Worm (Caenorhabditis elegans) whole organism, L4 larva: Measurements from ENCODE around the gene C55C3.6.

Experiments
- F26F4.8 ChIP-seq: fragments of 200-800 bp; sonication (Bioruptor generic); conservative IDR thresholded peaks from 2 replicates; pipeline ENCODE4 v1.3.6; 2022; ENCODE audit warnings: missing genetic modification characterization, missing compliant biosample characterization
- R02D3.7 ChIP-seq: fragments of 150-350 bp; sonication (generic microtip); optimal IDR thresholded peaks from 3 replicates; lab custom pipeline; 2014; ENCODE audit warnings: missing biosample characterization, missing genetic modification characterization
- T20F7.1 ChIP-seq: fragments of 200-800 bp; sonication (Bioruptor generic); optimal IDR thresholded peaks from 2 replicates; lab custom pipeline; 2018; ENCODE audit warnings: mild to moderate bottlenecking, missing genetic modification characterization, missing compliant biosample characterization
- T26A8.4 ChIP-seq: fragments of 200-800 bp; sonication (Bioruptor generic); IDR thresholded peaks from 2 replicates; pipeline ENCODE4 v1.3.6; 2022; ENCODE audit warnings: missing genetic modification characterization, missing compliant biosample characterization
- Y48G9A.11 ChIP-seq: fragments of 200-800 bp; sonication (Bioruptor generic); IDR thresholded peaks from 2 replicates; pipeline ENCODE4 v1.3.6; 2022; ENCODE audit warnings: missing genetic modification reagents, missing genetic modification characterization, missing compliant biosample characterization
- Y75B8A.6 ChIP-seq: fragments of 200-800 bp; sonication (Bioruptor generic); IDR thresholded peaks from 2 replicates; pipeline ENCODE4 v1.3.6; 2022; ENCODE audit warnings: missing genetic modification reagents, missing genetic modification characterization, missing compliant biosample characterization
- aha-1 ChIP-seq: fragments of 150-350 bp; peaks from one replicate; lab custom pipeline; 2014; ENCODE audit warnings: missing biosample characterization, missing genetic modification characterization
- arid-1 ChIP-seq: fragments of 200-800 bp; sonication (Bioruptor generic); conservative IDR thresholded peaks from 2 replicates; pipeline ENCODE4 v1.3.6; 2022; ENCODE audit warnings: missing genetic modification reagents, missing genetic modification characterization, missing compliant biosample characterization
- ceh-62 ChIP-seq: sonication (generic microtip); optimal IDR thresholded peaks from 2 replicates; lab custom pipeline; 2017; ENCODE audit warnings: missing biosample characterization, missing genetic modification characterization
- daf-16 ChIP-seq, 3 experiments: sonication (generic microtip); optimal IDR thresholded peaks; 2 replicates each; lab custom pipeline; 2016 to 2017; ENCODE audit warnings: missing genetic modification characterization in 3 of 3, missing genetic modification reagents in 3 of 3, mild to moderate bottlenecking in 2 of 3, missing compliant biosample characterization in 2 of 3, missing biosample characterization in 1 of 3, moderate library complexity in 1 of 3
- daf-8 ChIP-seq: fragments of 200-800 bp; sonication (Bioruptor generic); IDR thresholded peaks from 2 replicates; pipeline ENCODE4 v1.3.6; 2022; ENCODE audit warnings: missing genetic modification characterization, missing compliant biosample characterization
- dmd-6 ChIP-seq: fragments of 200-800 bp; sonication (Bioruptor generic); IDR thresholded peaks from 2 replicates; pipeline ENCODE4 v1.3.6; 2022; ENCODE audit warnings: missing genetic modification reagents, missing genetic modification characterization, missing compliant biosample characterization
- dmd-9 ChIP-seq: fragments of 200-800 bp; sonication (Bioruptor generic); IDR thresholded peaks from 2 replicates; pipeline ENCODE4 v1.3.6; 2022; ENCODE audit warnings: missing genetic modification reagents, missing genetic modification characterization, missing compliant biosample characterization
- dpl-1 ChIP-seq: fragments of 150-350 bp; optimal IDR thresholded peaks from 2 replicates; lab custom pipeline; 2014; ENCODE audit warnings: missing biosample characterization, missing genetic modification reagents, missing genetic modification characterization
- dve-1 ChIP-seq: sonication (generic microtip); optimal IDR thresholded peaks from 2 replicates; lab custom pipeline; 2017; ENCODE audit warnings: antibody characterized with exemption, mild to moderate bottlenecking, missing genetic modification characterization, missing compliant biosample characterization; ENCODE audit not compliant: insufficient read depth
- hif-1 ChIP-seq, 2 experiments: sonication (generic microtip); optimal IDR thresholded peaks; 2 replicates each; lab custom pipeline; 2016 to 2017; ENCODE audit warnings: missing compliant biosample characterization in 2 of 2, missing genetic modification characterization in 2 of 2, missing genetic modification reagents in 2 of 2, missing genotype in 2 of 2, mild to moderate bottlenecking in 1 of 2
- hlh-11 ChIP-seq: fragments of 200-800 bp; sonication (Bioruptor generic); optimal IDR thresholded peaks from 2 replicates; lab custom pipeline; 2018; ENCODE audit warnings: mild to moderate bottlenecking, missing genetic modification characterization, missing compliant biosample characterization
- hlh-30 ChIP-seq: sonication (generic microtip); optimal IDR thresholded peaks from 2 replicates; lab custom pipeline; 2017; ENCODE audit warnings: antibody characterized with exemption, mild to moderate bottlenecking, missing genetic modification characterization, missing compliant biosample characterization; ENCODE audit not compliant: insufficient read depth
- hmg-1.1 ChIP-seq: fragments of 200-800 bp; sonication (Bioruptor generic); IDR thresholded peaks from 2 replicates; pipeline ENCODE4 v1.3.6; 2022; ENCODE audit warnings: missing genetic modification reagents, missing genetic modification characterization, missing compliant biosample characterization
- jun-1 ChIP-seq: fragments of 150-350 bp; optimal IDR thresholded peaks from 2 replicates; lab custom pipeline; 2014; ENCODE audit warnings: missing biosample characterization, missing genetic modification reagents, missing genetic modification characterization
- lin-15B ChIP-seq: fragments of 150-350 bp; sonication (generic microtip); optimal IDR thresholded peaks from 3 replicates; lab custom pipeline; 2014; ENCODE audit warnings: missing biosample characterization, missing genetic modification characterization
- lin-29 ChIP-seq: fragments of 200-800 bp; sonication (Bioruptor generic); IDR thresholded peaks from 2 replicates; pipeline ENCODE4 v1.3.6; 2022; ENCODE audit warnings: missing genetic modification reagents, missing genetic modification characterization, missing compliant biosample characterization
- lin-38 ChIP-seq: fragments of 200-800 bp; sonication (Bioruptor generic); IDR thresholded peaks from 2 replicates; pipeline ENCODE4 v1.3.6; 2022; ENCODE audit warnings: missing genetic modification reagents, missing genetic modification characterization, missing compliant biosample characterization
- lin-39 ChIP-seq: fragments of 150-350 bp; optimal IDR thresholded peaks from 2 replicates; lab custom pipeline; 2014; ENCODE audit warnings: missing biosample characterization, missing genetic modification reagents, missing genetic modification characterization
- lsy-2 ChIP-seq, 2 experiments: fragments of 150-350 bp in 1 of 2; sonication (generic microtip) in 1 of 2; optimal IDR thresholded peaks; 2 replicates each; lab custom pipeline; 2014 to 2017; ENCODE audit warnings: missing biosample characterization in 2 of 2, missing genetic modification characterization in 2 of 2
- mdl-1 ChIP-seq, 2 experiments: fragments of 150-350 bp in 1 of 2; sonication (generic microtip) in 1 of 2; optimal IDR thresholded peaks; 2 replicates each; lab custom pipeline; 2014 to 2017; ENCODE audit warnings: missing biosample characterization in 2 of 2, missing genetic modification characterization in 2 of 2
- mdt-29 ChIP-seq: fragments of 200-800 bp; sonication (Bioruptor generic); IDR thresholded peaks from 2 replicates; pipeline ENCODE4 v1.3.6; 2022; ENCODE audit warnings: missing genetic modification reagents, missing genetic modification characterization, missing compliant biosample characterization
- mes-2 ChIP-seq: sonication (generic microtip); optimal IDR thresholded peaks from 2 replicates; lab custom pipeline; 2016; ENCODE audit warnings: missing genotype, mild to moderate bottlenecking, missing genetic modification characterization, missing compliant biosample characterization; ENCODE audit not compliant: poor library complexity, severe bottlenecking
- nhr-10 ChIP-seq: fragments of 150-350 bp; optimal IDR thresholded peaks from 2 replicates; lab custom pipeline; 2014; ENCODE audit warnings: missing biosample characterization, missing genetic modification characterization
- nhr-11 ChIP-seq: fragments of 150-350 bp; optimal IDR thresholded peaks from 2 replicates; lab custom pipeline; 2014; ENCODE audit warnings: missing biosample characterization, missing genetic modification characterization
- nhr-25 ChIP-seq: sonication (generic microtip); optimal IDR thresholded peaks from 2 replicates; lab custom pipeline; 2017; ENCODE audit warnings: missing genetic modification characterization, mild to moderate bottlenecking, missing compliant biosample characterization, antibody characterized with exemption, moderate library complexity, borderline replicate concordance; ENCODE audit not compliant: insufficient read depth
- nhr-28 ChIP-seq: fragments of 150-350 bp; optimal IDR thresholded peaks from 2 replicates; lab custom pipeline; 2014; ENCODE audit warnings: missing biosample characterization, missing genetic modification characterization
- nhr-42 ChIP-seq: fragments of 200-800 bp; sonication (Bioruptor generic); IDR thresholded peaks from 2 replicates; pipeline ENCODE4 v1.3.6; 2022; ENCODE audit warnings: missing genetic modification characterization, missing compliant biosample characterization
- nhr-48 ChIP-seq: sonication (generic microtip); optimal IDR thresholded peaks from 2 replicates; lab custom pipeline; 2016; ENCODE audit warnings: mild to moderate bottlenecking, missing genetic modification characterization, missing compliant biosample characterization
- pqm-1 ChIP-seq: sonication (generic microtip); optimal IDR thresholded peaks from 2 replicates; lab custom pipeline; 2017; ENCODE audit warnings: missing biosample characterization, missing genetic modification characterization
- tag-97 ChIP-seq: fragments of 200-800 bp; sonication (Bioruptor generic); IDR thresholded peaks from 2 replicates; pipeline ENCODE4 v1.3.6; 2022; ENCODE audit warnings: missing genetic modification characterization, missing compliant biosample characterization
- tra-1 ChIP-seq: fragments of 200-800 bp; sonication (Bioruptor generic); IDR thresholded peaks from 2 replicates; pipeline ENCODE4 v1.3.6; 2022; ENCODE audit warnings: missing genetic modification reagents, missing genetic modification characterization, missing compliant biosample characterization
- unc-130 ChIP-seq: sonication (generic microtip); optimal IDR thresholded peaks from 2 replicates; lab custom pipeline; 2016; ENCODE audit warnings: missing genetic modification reagents, missing genetic modification characterization, missing compliant biosample characterization
- zfp-2 ChIP-seq: sonication (generic microtip); optimal IDR thresholded peaks from 2 replicates; lab custom pipeline; 2016; ENCODE audit warnings: mild to moderate bottlenecking, missing genetic modification characterization, missing compliant biosample characterization
- ztf-11 ChIP-seq: fragments of 150-350 bp; optimal IDR thresholded peaks from 2 replicates; lab custom pipeline; 2014; ENCODE audit warnings: missing biosample characterization, missing genetic modification characterization

Gene C55C3.6

DNA sequence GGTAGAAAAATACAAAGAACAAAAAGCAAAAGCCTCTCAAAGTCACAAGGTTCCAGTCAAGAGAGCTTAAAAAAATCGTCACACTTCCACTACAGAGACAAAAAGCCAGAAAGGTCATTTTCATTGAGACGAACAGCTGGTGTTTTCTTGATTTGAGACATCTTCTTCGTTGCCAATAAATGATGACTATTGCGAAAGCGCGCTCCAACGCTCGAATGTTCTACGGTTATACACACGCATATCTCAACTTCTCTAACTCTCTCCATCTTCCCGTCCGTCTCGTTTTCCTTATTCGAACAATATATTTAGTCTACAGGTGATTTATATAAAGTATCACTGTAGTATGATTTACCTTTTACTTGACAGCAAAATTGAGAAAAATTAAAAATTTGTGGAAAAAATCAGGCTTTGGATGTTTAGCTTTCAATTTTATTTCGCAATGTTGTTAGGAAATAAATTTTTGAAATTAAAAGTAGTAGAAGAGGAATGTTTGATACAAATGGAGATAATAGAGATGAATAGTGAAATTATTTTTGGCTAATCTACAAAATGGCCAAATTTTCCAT lies 17.5 kb upstream of the C55C3.6 start (continued):
- TF ChIP-seq tag-97 (GFP tag; lab: Robert Waterston, UW): no peak
- no peak for TF ChIP-seq nhr-10 (tag; lab: Kevin White, UChicago)
- TF ChIP-seq dmd-9 (GFP tag; lab: Robert Waterston, UW): no peak
- peak in 1 of 2 experiments; percentile 58 for TF ChIP-seq mdl-1 (tag; optimal IDR thresholded peaks at IDR 0.05; lab: Kevin White, UChicago)
- no peak for TF ChIP-seq pqm-1 (tag; lab: Kevin White, UChicago)
- TF ChIP-seq hlh-11 (tag; lab: Kevin White, UChicago): peak; percentile 81
- TF ChIP-seq daf-8 (GFP tag; lab: Robert Waterston, UW): no peak
- peak; percentile 97 for TF ChIP-seq aha-1 (tag; lab: Kevin White, UChicago)
- no peak for TF ChIP-seq Y48G9A.11 (GFP tag; lab: Robert Waterston, UW)
- TF ChIP-seq mdt-29 (GFP tag; lab: Robert Waterston, UW): 0 out of 2 replicates have a peak, but pooled peaks have one; percentile 25
- peak; percentile 61 for TF ChIP-seq nhr-25
- TF ChIP-seq T20F7.1 (GFP tag; lab: Kevin White, UChicago): no peak
- TF ChIP-seq hmg-1.1 (GFP tag; lab: Robert Waterston, UW): peak; percentile 53; the same call in 1 of the 2 replicates
- TF ChIP-seq hlh-30: peak; percentile 47
- TF ChIP-seq arid-1 (GFP tag; lab: Robert Waterston, UW): 0 out of 2 replicates have a peak, but pooled peaks have one; percentile 19
- peak in 1 of 2 experiments; percentile 5 for TF ChIP-seq daf-16 (GFP tag; optimal IDR thresholded peaks at IDR 0.05; lab: Kevin White, UChicago)
- TF ChIP-seq daf-16 (tag; optimal IDR thresholded peaks at IDR 0.05; lab: Kevin White, UChicago): peak; percentile 15
- TF ChIP-seq zfp-2 (tag; lab: Kevin White, UChicago): no peak
- TF ChIP-seq tra-1 (GFP tag; lab: Robert Waterston, UW): no peak
- peak; percentile 9 for TF ChIP-seq nhr-48 (tag; lab: Kevin White, UChicago)
- TF ChIP-seq R02D3.7 (tag; lab: Kevin White, UChicago): no peak
- peak; percentile 37 for TF ChIP-seq mes-2
- peak; percentile 57 for TF ChIP-seq dve-1 (tag; lab: Kevin White, UChicago)
- TF ChIP-seq nhr-42 (GFP tag; lab: Robert Waterston, UW): no peak
- TF ChIP-seq nhr-11: peak; percentile 69
- TF ChIP-seq lin-15B: no peak
- TF ChIP-seq dpl-1 (GFP tag; lab: Kevin White, UChicago): no peak
- TF ChIP-seq F26F4.8 (GFP tag; lab: Robert Waterston, UW): no peak
- TF ChIP-seq lin-39: no peak
- TF ChIP-seq ceh-62 (tag; lab: Kevin White, UChicago): no peak
- peak; percentile 74 for TF ChIP-seq nhr-28
- TF ChIP-seq hif-1 (tag; optimal IDR thresholded peaks at IDR 0.05; lab: Kevin White, UChicago): peak in 1 of 2 experiments; percentile 58
- no peak for TF ChIP-seq jun-1 (tag; lab: Kevin White, UChicago)
- peak; percentile 60 for TF ChIP-seq dmd-6
- no peak for TF ChIP-seq unc-130 (GFP tag; lab: Kevin White, UChicago)
- no peak for TF ChIP-seq ztf-11 (tag; lab: Kevin White, UChicago)
- peak in 1 of 2 experiments; percentile 59 for TF ChIP-seq lsy-2 (tag; optimal IDR thresholded peaks at IDR 0.05; lab: Kevin White, UChicago)
- TF ChIP-seq Y75B8A.6 (GFP tag; lab: Robert Waterston, UW): no peak
- no peak for TF ChIP-seq lin-29 (GFP tag; lab: Robert Waterston, UW)
- TF ChIP-seq T26A8.4 (GFP tag; lab: Robert Waterston, UW): no peak; the same call in 1 of the 2 replicates
- no peak for TF ChIP-seq lin-38 (GFP tag; lab: Robert Waterston, UW)
- TF ChIP-seq, all 104 proteins: peak for 22
